Fruit fly (Drosophila melanogaster): ENCODE results near the gene CG13308.
A peak's percentile ranks its signal among the peaks of the same experiment; 100 is the strongest.

CG13308 gene

DNA sequence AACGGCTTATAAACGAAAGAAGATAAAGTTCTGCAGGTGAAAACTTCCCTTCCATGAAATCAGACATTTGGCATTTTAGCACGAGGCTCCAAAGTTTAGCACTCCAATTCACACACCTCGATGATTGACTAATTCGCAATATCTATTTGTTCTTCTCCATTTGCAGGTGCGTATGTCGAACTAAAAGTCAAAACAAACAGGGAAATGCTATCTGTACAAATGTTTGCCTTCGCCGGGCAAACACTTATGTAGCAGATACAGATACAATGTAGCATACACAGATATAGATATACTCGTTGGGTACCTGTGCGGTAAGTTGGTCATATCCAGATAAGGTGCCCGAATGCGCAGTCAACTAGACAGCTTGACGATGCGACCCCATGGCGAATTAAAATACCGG lies 26.5 kb downstream of the CG13308 start (continued):
- TF ChIP-seq Trl (optimal IDR thresholded peaks at IDR 0.05) (no peak), Trl (GFP tag; optimal IDR thresholded peaks at IDR 0.05) (no peak), croc (GFP tag; conservative IDR thresholded peaks at IDR 0.05) (no peak), lilli (GFP tag; optimal IDR thresholded peaks at IDR 0.05) (no peak), CG7786 (GFP tag; optimal IDR thresholded peaks at IDR 0.05) (no peak), ap (GFP tag; IDR thresholded peaks at IDR 0.05) (no peak), Dek (tag; optimal IDR thresholded peaks at IDR 0.05) (no peak), CG6254 (GFP tag; optimal IDR thresholded peaks at IDR 0.05) (peak; percentile 15), Fer2 (tag; optimal IDR thresholded peaks at IDR 0.05) (no peak), CG14710 (tag; optimal IDR thresholded peaks at IDR 0.05) (peak; percentile 28), BEAF-32 (GFP tag; optimal IDR thresholded peaks at IDR 0.05) (no peak), pan (optimal IDR thresholded peaks at IDR 0.05) (no peak), pan (GFP tag; optimal IDR thresholded peaks at IDR 0.05 in 1 of 2, IDR thresholded peaks at IDR 0.05 in 1 of 2) (no peak), tup (GFP tag; optimal IDR thresholded peaks at IDR 0.05) (no peak), salm (tag; optimal IDR thresholded peaks at IDR 0.05) (no peak), CG14667 (GFP tag; IDR thresholded peaks at IDR 0.05) (no peak), gro (GFP tag; optimal IDR thresholded peaks at IDR 0.05) (no peak), D19A (tag; optimal IDR thresholded peaks at IDR 0.05) (no peak), chinmo (GFP tag; IDR thresholded peaks at IDR 0.05; ENCODE audit: partially characterized antibody) (no peak), CG17829 (tag; optimal IDR thresholded peaks at IDR 0.05) (no peak), gfzf (GFP tag; optimal IDR thresholded peaks at IDR 0.05) (no peak), Ptx1 (GFP tag; IDR thresholded peaks at IDR 0.05) (no peak), Deaf1 (tag; optimal IDR thresholded peaks at IDR 0.05) (no peak)

DNA sequence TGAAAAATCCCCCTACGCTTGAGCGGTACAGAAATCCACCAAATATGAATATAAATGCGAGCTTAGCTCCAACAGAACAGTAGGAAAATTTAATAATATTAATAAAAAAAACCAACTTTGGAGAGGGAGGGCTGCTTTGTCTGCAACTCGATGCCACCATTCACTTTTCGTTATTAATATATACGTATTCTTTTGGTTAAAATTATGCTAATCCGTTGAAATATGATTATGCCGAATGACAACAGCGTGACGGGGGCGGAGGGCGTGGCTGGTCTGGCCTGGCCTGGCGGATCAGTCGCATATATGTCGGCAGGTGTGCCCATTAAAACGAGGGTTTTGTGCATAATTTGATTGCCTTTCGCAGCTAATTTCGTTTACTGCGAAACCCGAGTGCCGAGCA lies 27.1 kb downstream of the CG13308 start:
- TF ChIP-seq CG2129 (GFP tag; IDR thresholded peaks at IDR 0.05; ENCODE audit: partially characterized antibody) (no peak), chinmo (GFP tag; IDR thresholded peaks at IDR 0.05; ENCODE audit: partially characterized antibody) (peak; percentile 69; the same call in 2 of the 4 replicates), vvl (GFP tag; IDR thresholded peaks at IDR 0.05) (0 out of 2 replicates have a peak, but pooled peaks have one; percentile 20), CG4424 (GFP tag; optimal IDR thresholded peaks at IDR 0.05) (no peak), Lim3 (GFP tag; IDR thresholded peaks at IDR 0.05) (no peak), oc (tag; optimal IDR thresholded peaks at IDR 0.05) (peak; percentile 76)

DNA sequence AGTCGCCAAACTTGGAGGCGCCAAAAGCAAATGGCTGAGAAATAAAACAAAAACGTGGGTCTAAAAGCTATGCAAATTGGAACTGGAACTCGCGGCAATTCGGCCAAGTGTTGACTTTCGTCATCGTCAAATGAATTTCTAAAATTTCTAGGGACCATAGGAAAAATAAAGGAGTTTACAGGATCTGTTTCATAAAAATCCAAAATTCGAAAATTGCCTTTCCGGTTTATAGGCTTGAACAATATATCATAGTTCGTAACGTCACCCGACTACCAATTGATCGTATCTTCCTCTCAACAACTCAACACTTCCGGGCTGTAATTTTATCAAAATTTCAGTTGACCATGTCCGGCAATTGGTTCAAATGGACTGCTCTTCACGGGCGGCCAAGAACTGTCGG lies 27.8 kb downstream of the CG13308 start, which contains the start of gene CG32026:
Gene CG32026, plus strand, starts transcription at position 301 of the 400 bp plus-strand sequence.
- TF ChIP-seq Oli (tag; optimal IDR thresholded peaks at IDR 0.05) (no peak), Ets65A (GFP tag) (peak; percentile 57)

DNA sequence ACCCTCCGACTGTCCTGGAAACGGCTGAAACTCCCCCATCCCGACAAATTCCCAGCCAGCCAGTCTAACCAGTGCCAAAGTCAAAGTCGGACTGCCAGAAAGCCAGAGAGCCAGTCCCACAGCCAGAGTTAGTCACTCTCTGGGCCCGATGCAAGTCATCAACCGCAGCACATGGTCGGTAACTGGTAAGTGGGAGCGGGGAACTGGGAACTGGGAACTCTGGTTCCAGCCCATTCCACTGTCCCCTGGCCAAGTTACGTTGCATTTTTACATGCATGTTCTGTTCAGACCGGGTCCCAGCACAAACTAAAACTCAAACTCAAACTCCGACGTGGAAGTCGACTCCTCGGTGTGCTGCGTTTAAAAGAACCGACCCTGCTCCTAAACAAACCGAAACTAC lies 30.8 kb downstream of the CG13308 start:
- TF ChIP-seq peb (GFP tag; IDR thresholded peaks at IDR 0.05) (no peak), Gsc (GFP tag; IDR thresholded peaks at IDR 0.05) (no peak), ato (GFP tag; IDR thresholded peaks at IDR 0.05; ENCODE audit: partially characterized antibody) (no peak), croc (GFP tag; conservative IDR thresholded peaks at IDR 0.05) (no peak), chm (GFP tag; IDR thresholded peaks at IDR 0.05) (0 out of 2 replicates have a peak, but pooled peaks have one; percentile 17), CG11085 (GFP tag; IDR thresholded peaks at IDR 0.05) (no peak), nom (GFP tag; optimal IDR thresholded peaks at IDR 0.05) (peak; percentile 0)
